Fruit fly (Drosophila melanogaster) whole organism, pupa: ENCODE results near the gene eIF4G1.

Experiments used
- CG12605 ChIP-seq: fragments of 200-800 bp; sonication (Bioruptor generic); IDR thresholded peaks from 2 replicates; pipeline ENCODE4 v1.3.6; 2022; ENCODE audit warnings: missing biosample characterization, missing genetic modification characterization
- Ets98B ChIP-seq: fragments of 200-800 bp; sonication (Bioruptor generic); IDR thresholded peaks from 2 replicates; pipeline ENCODE4 v1.3.6; 2022; ENCODE audit warnings: missing biosample characterization, missing genetic modification characterization
- Pif1A ChIP-seq: fragments of 200-800 bp; sonication (Bioruptor generic); optimal IDR thresholded peaks from 3 replicates; lab custom pipeline; 2016; ENCODE audit warnings: missing biosample characterization, missing genetic modification characterization
- gl ChIP-seq: fragments of 200-800 bp; sonication (Bioruptor generic); optimal IDR thresholded peaks from 2 replicates; lab custom pipeline; 2018; ENCODE audit warnings: missing biosample characterization, mild to moderate bottlenecking, missing genetic modification characterization

- TF ChIP-seq Ets98B (GFP tag; lab: Robert Waterston, UW) (no peak), gl (tag; lab: Kevin White, UChicago) (no peak), Pif1A (GFP tag; lab: Kevin White, UChicago) (no peak), CG12605 (GFP tag; lab: Robert Waterston, UW) (no peak)
Observed at dm6 chr4:958093-958649, 27.7 kb upstream of the eIF4G1 start, which contains the start of gene 4E-T.
